Fruit fly (Drosophila melanogaster): Measurements from ENCODE around the gene GCS2beta.

The GCS2beta gene

DNA sequence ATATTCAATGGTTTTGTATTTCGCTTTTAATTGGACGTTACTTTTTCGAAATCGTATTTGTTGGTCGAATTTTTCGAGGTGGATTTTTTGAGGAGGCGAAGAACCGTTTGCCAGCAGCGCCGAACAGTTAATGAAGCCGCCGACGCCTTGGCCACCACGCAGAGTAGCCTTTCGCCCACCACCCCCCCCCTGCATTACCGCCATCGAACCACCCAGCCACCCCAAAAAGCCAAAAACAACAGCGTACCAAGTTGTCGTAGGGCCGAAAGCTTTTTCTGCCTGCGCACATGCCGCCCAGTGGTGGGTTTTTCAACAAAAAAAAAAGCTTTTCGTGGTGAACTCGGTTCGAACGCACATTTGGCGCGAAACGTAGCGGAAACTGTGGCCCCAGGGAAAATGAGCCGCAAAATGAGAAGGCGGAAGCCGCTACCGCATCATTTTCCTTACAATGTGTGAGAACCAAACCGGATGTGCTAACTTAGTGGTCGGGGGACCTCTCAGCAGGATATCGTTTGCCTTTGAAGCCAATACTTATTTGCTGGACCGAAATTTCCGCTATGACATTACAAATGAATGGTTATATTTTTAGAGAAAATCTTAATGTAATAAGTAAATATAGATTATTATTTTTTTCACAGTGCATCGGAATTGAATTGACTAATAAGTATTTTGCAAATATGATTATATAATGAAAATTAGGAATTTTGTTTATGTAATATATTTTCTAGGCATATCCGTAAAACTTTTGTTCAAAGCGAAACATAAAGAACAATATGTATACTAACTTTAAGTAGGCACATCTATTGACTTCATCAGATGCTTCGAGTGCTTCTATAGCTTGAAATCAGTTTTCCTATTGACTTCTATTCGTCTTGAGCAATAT lies 50.8 kb downstream of the GCS2beta start, which contains the start of the genes Dif and CG5043:
Dif (minus strand) TSS at position 132 of the 883 bp plus-strand sequence.
CG5043 (plus strand) TSS at position 833 of the 883 bp plus-strand sequence.
- TF ChIP-seq svp (GFP tag) (no peak), CG7368 (GFP tag; optimal IDR thresholded peaks at IDR 0.05) (no peak), CG16779 (tag; optimal IDR thresholded peaks at IDR 0.05) (no peak), CG8119 (GFP tag; IDR thresholded peaks at IDR 0.05) (0 out of 3 replicates have a peak, but pooled peaks have one; percentile 13), ss (GFP tag; optimal IDR thresholded peaks at IDR 0.05) (no peak)

Measured in whole organism, prepupa.